Worm (Caenorhabditis elegans) whole organism, L2 larva: ENCODE measurements around the gene srh-180.

Experiments
- aly-2 ChIP-seq: fragments of 150-350 bp; optimal IDR thresholded peaks from 2 replicates; lab custom pipeline; 2014; ENCODE audit warnings: missing biosample characterization, missing genetic modification characterization
- lin-39 ChIP-seq: fragments of 150-350 bp; optimal IDR thresholded peaks from 2 replicates; lab custom pipeline; 2014; ENCODE audit warnings: missing biosample characterization, missing genetic modification reagents, missing genetic modification characterization
- mdl-1 ChIP-seq, 2 experiments: fragments of 150-350 bp in 1 of 2; sonication (generic microtip) in 1 of 2; optimal IDR thresholded peaks; 2 replicates each; lab custom pipeline; 2017; ENCODE audit warnings: missing biosample characterization in 2 of 2, missing genetic modification characterization in 2 of 2
- nhr-11 ChIP-seq: fragments of 150-350 bp; optimal IDR thresholded peaks from 2 replicates; lab custom pipeline; 2014; ENCODE audit warnings: missing biosample characterization, missing genetic modification characterization
- nhr-23 ChIP-seq: fragments of 150-350 bp; optimal IDR thresholded peaks from 2 replicates; lab custom pipeline; 2014; ENCODE audit warnings: missing biosample characterization, missing genetic modification reagents, missing genetic modification characterization
- sem-4 ChIP-seq: fragments of 150-350 bp; optimal IDR thresholded peaks from 2 replicates; lab custom pipeline; 2014; ENCODE audit warnings: missing biosample characterization, missing genetic modification reagents, missing genetic modification characterization
- snpc-4 ChIP-seq: fragments of 150-350 bp; optimal IDR thresholded peaks from 2 replicates; lab custom pipeline; 2014; ENCODE audit warnings: missing biosample characterization, missing genetic modification characterization
- ztf-11 ChIP-seq: sonication (generic microtip); optimal IDR thresholded peaks from 2 replicates; lab custom pipeline; 2017; ENCODE audit warnings: missing biosample characterization, missing genetic modification characterization

DNA sequence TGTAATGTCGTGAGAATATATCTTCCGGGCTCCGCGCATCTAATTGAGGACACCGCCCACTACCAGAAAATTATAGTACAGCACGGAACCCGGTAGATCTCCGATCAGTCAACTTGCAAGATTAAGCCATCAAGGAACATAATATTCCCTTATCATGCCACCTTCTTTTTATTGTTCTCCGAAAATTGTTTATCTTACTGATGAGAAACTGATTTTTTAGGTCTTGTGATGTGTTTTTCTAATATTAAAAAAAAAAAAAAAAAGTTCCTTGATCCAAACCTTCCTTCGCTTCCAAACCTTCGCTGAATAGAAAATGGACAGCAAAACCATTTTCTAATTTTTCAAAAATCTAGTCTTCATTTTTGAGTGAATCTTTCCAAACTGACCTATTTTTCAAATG, 11.5 kb downstream of the srh-180 start, which contains the start of gene F57G8.7:
- no peak for TF ChIP-seq sem-4 (tag; lab: Kevin White, UChicago)
- no peak for TF ChIP-seq ztf-11 (tag; lab: Kevin White, UChicago)
- no peak for TF ChIP-seq nhr-23 (tag; lab: Kevin White, UChicago)
- TF ChIP-seq nhr-11 (tag; lab: Kevin White, UChicago): no peak
- no peak for TF ChIP-seq snpc-4 (tag; lab: Kevin White, UChicago)
- TF ChIP-seq aly-2 (tag; lab: Kevin White, UChicago): no peak
- TF ChIP-seq lin-39: no peak
- no peak for TF ChIP-seq mdl-1 (tag; optimal IDR thresholded peaks at IDR 0.05; lab: Kevin White, UChicago)
